Worm (Caenorhabditis elegans) whole organism, L4 larva: ENCODE measurements around the gene F47B8.2.

Source experiments
- F10B5.3 ChIP-seq: sonication (generic microtip); optimal IDR thresholded peaks from 2 replicates; lab custom pipeline; 2016; ENCODE audit warnings: mild to moderate bottlenecking, missing genetic modification characterization, missing compliant biosample characterization
- F37D6.2 ChIP-seq: sonication (generic microtip); optimal IDR thresholded peaks from 2 replicates; lab custom pipeline; 2016; ENCODE audit warnings: mild to moderate bottlenecking, missing genetic modification characterization, missing compliant biosample characterization
- F44E2.7 ChIP-seq: fragments of 200-800 bp; sonication (Bioruptor generic); IDR thresholded peaks from 2 replicates; pipeline ENCODE4 v2.1.2; 2022; ENCODE audit warnings: missing genetic modification characterization, missing compliant biosample characterization
- F49E8.2 ChIP-seq: sonication (generic microtip); optimal IDR thresholded peaks from 2 replicates; lab custom pipeline; 2016; ENCODE audit warnings: missing compliant biosample characterization, mild to moderate bottlenecking, missing genetic modification characterization, borderline replicate concordance
- R02D3.7 ChIP-seq: fragments of 150-350 bp; sonication (generic microtip); optimal IDR thresholded peaks from 3 replicates; lab custom pipeline; 2014; ENCODE audit warnings: missing biosample characterization, missing genetic modification characterization
- Y48G9A.11 ChIP-seq: fragments of 200-800 bp; sonication (Bioruptor generic); IDR thresholded peaks from 2 replicates; pipeline ENCODE4 v1.3.6; 2022; ENCODE audit warnings: missing genetic modification reagents, missing genetic modification characterization, missing compliant biosample characterization
- ZK337.2 ChIP-seq: fragments of 200-800 bp; sonication (Bioruptor generic); IDR thresholded peaks from 2 replicates; pipeline ENCODE4 v1.3.6; 2022; ENCODE audit warnings: missing genetic modification reagents, missing genetic modification characterization, missing compliant biosample characterization
- ZK546.5 ChIP-seq, 2 experiments: sonication (generic microtip); optimal IDR thresholded peaks; 2 replicates each; lab custom pipeline; 2017; ENCODE audit warnings: missing biosample characterization in 2 of 2, missing genetic modification characterization in 2 of 2
- aly-2 ChIP-seq: sonication (generic microtip); optimal IDR thresholded peaks from 2 replicates; lab custom pipeline; 2018; ENCODE audit warnings: missing biosample characterization, missing genetic modification characterization
- ama-1 ChIP-seq: fragments of 150-350 bp; optimal IDR thresholded peaks from 2 replicates; lab custom pipeline; 2014; ENCODE audit warnings: inconsistent platforms, mixed read lengths
- arid-1 ChIP-seq: fragments of 200-800 bp; sonication (Bioruptor generic); conservative IDR thresholded peaks from 2 replicates; pipeline ENCODE4 v1.3.6; 2022; ENCODE audit warnings: missing genetic modification reagents, missing genetic modification characterization, missing compliant biosample characterization
- attf-4 ChIP-seq: sonication (generic microtip); optimal IDR thresholded peaks from 3 replicates; lab custom pipeline; 2017; ENCODE audit warnings: missing biosample characterization, missing genetic modification characterization
- ceh-44 ChIP-seq: fragments of 200-800 bp; sonication (Bioruptor generic); IDR thresholded peaks from 2 replicates; pipeline ENCODE4 v1.3.6; 2022; ENCODE audit warnings: missing genetic modification reagents, missing genetic modification characterization, missing compliant biosample characterization
- ceh-62 ChIP-seq: sonication (generic microtip); optimal IDR thresholded peaks from 2 replicates; lab custom pipeline; 2017; ENCODE audit warnings: missing biosample characterization, missing genetic modification characterization
- ctbp-1 ChIP-seq: fragments of 200-800 bp; sonication (Bioruptor generic); IDR thresholded peaks from 2 replicates; pipeline ENCODE4 v1.3.6; 2022; ENCODE audit warnings: missing genetic modification reagents, missing genetic modification characterization, missing compliant biosample characterization
- daf-19 ChIP-seq: fragments of 200-800 bp; sonication (Bioruptor generic); conservative IDR thresholded peaks from 2 replicates; pipeline ENCODE4 v1.3.6; 2022; ENCODE audit warnings: missing genetic modification characterization, missing compliant biosample characterization
- egl-43 ChIP-seq: fragments of 200-800 bp; sonication (Bioruptor generic); IDR thresholded peaks from 2 replicates; pipeline ENCODE4 v1.3.6; 2022; ENCODE audit warnings: missing genetic modification reagents, missing genetic modification characterization, missing compliant biosample characterization
- fkh-10 ChIP-seq: fragments of 150-350 bp; optimal IDR thresholded peaks from 2 replicates; lab custom pipeline; 2014; ENCODE audit warnings: missing biosample characterization, missing genetic modification reagents, missing genetic modification characterization
- hif-1 ChIP-seq, 2 experiments: sonication (generic microtip); optimal IDR thresholded peaks; 2 replicates each; lab custom pipeline; 2016 to 2017; ENCODE audit warnings: missing compliant biosample characterization in 2 of 2, missing genetic modification characterization in 2 of 2, missing genetic modification reagents in 2 of 2, missing genotype in 2 of 2, mild to moderate bottlenecking in 1 of 2
- hlh-11 ChIP-seq: fragments of 200-800 bp; sonication (Bioruptor generic); optimal IDR thresholded peaks from 2 replicates; lab custom pipeline; 2018; ENCODE audit warnings: mild to moderate bottlenecking, missing genetic modification characterization, missing compliant biosample characterization
- hlh-30 ChIP-seq: sonication (generic microtip); optimal IDR thresholded peaks from 2 replicates; lab custom pipeline; 2017; ENCODE audit warnings: antibody characterized with exemption, mild to moderate bottlenecking, missing genetic modification characterization, missing compliant biosample characterization; ENCODE audit not compliant: insufficient read depth
- jun-1 ChIP-seq: fragments of 150-350 bp; optimal IDR thresholded peaks from 2 replicates; lab custom pipeline; 2014; ENCODE audit warnings: missing biosample characterization, missing genetic modification reagents, missing genetic modification characterization
- lin-1 ChIP-seq: fragments of 200-800 bp; sonication (Bioruptor generic); IDR thresholded peaks from 2 replicates; pipeline ENCODE4 v1.3.6; 2022; ENCODE audit warnings: missing genetic modification reagents, missing genetic modification characterization, missing compliant biosample characterization
- lin-29 ChIP-seq: fragments of 200-800 bp; sonication (Bioruptor generic); IDR thresholded peaks from 2 replicates; pipeline ENCODE4 v1.3.6; 2022; ENCODE audit warnings: missing genetic modification reagents, missing genetic modification characterization, missing compliant biosample characterization
- lir-3 ChIP-seq: sonication (generic microtip); optimal IDR thresholded peaks from 2 replicates; lab custom pipeline; 2016; ENCODE audit warnings: mild to moderate bottlenecking, missing genetic modification characterization, missing compliant biosample characterization
- madf-9 ChIP-seq: fragments of 200-800 bp; sonication (Bioruptor generic); conservative IDR thresholded peaks from 2 replicates; pipeline ENCODE4 v1.3.6; 2022; ENCODE audit warnings: missing genetic modification reagents, missing genetic modification characterization, missing compliant biosample characterization
- mdl-1 ChIP-seq, 2 experiments: fragments of 150-350 bp in 1 of 2; sonication (generic microtip) in 1 of 2; optimal IDR thresholded peaks; 2 replicates each; lab custom pipeline; 2014 to 2017; ENCODE audit warnings: missing biosample characterization in 2 of 2, missing genetic modification characterization in 2 of 2
- mep-1 ChIP-seq: fragments of 150-350 bp; sonication (generic microtip); optimal IDR thresholded peaks from 3 replicates; lab custom pipeline; 2014; ENCODE audit warnings: missing biosample characterization, missing genetic modification characterization
- mes-2 ChIP-seq: sonication (generic microtip); optimal IDR thresholded peaks from 2 replicates; lab custom pipeline; 2016; ENCODE audit warnings: missing genotype, mild to moderate bottlenecking, missing genetic modification characterization, missing compliant biosample characterization; ENCODE audit not compliant: poor library complexity, severe bottlenecking
- nhr-102 ChIP-seq: sonication (generic microtip); optimal IDR thresholded peaks from 2 replicates; lab custom pipeline; 2016; ENCODE audit warnings: mild to moderate bottlenecking, missing genetic modification characterization, moderate library complexity, missing compliant biosample characterization
- nhr-111 ChIP-seq: fragments of 200-800 bp; sonication (Bioruptor generic); optimal IDR thresholded peaks from 2 replicates; lab custom pipeline; 2018; ENCODE audit warnings: mild to moderate bottlenecking, missing genetic modification characterization, missing compliant biosample characterization
- nhr-237 ChIP-seq: sonication (generic microtip); optimal IDR thresholded peaks from 2 replicates; lab custom pipeline; 2017; ENCODE audit warnings: missing biosample characterization, missing genetic modification characterization
- nhr-28 ChIP-seq: fragments of 150-350 bp; optimal IDR thresholded peaks from 2 replicates; lab custom pipeline; 2014; ENCODE audit warnings: missing biosample characterization, missing genetic modification characterization
- nhr-42 ChIP-seq: fragments of 200-800 bp; sonication (Bioruptor generic); IDR thresholded peaks from 2 replicates; pipeline ENCODE4 v1.3.6; 2022; ENCODE audit warnings: missing genetic modification characterization, missing compliant biosample characterization
- nhr-48 ChIP-seq: sonication (generic microtip); optimal IDR thresholded peaks from 2 replicates; lab custom pipeline; 2016; ENCODE audit warnings: mild to moderate bottlenecking, missing genetic modification characterization, missing compliant biosample characterization
- nhr-6 ChIP-seq: fragments of 150-350 bp; optimal IDR thresholded peaks from 2 replicates; lab custom pipeline; 2014; ENCODE audit warnings: missing biosample characterization, missing genetic modification characterization
- pqm-1 ChIP-seq: sonication (generic microtip); optimal IDR thresholded peaks from 2 replicates; lab custom pipeline; 2017; ENCODE audit warnings: missing biosample characterization, missing genetic modification characterization
- sdz-12 ChIP-seq: fragments of 200-800 bp; sonication (Bioruptor generic); optimal IDR thresholded peaks from 2 replicates; lab custom pipeline; 2018; ENCODE audit warnings: mild to moderate bottlenecking, missing genetic modification characterization, missing compliant biosample characterization
- set-16 ChIP-seq: fragments of 200-800 bp; sonication (Bioruptor generic); IDR thresholded peaks from 2 replicates; pipeline ENCODE4 v1.3.6; 2022; ENCODE audit warnings: missing genetic modification reagents, missing genetic modification characterization, missing compliant biosample characterization
- spr-3 ChIP-seq: fragments of 200-800 bp; sonication (Bioruptor generic); optimal IDR thresholded peaks from 2 replicates; lab custom pipeline; 2018; ENCODE audit warnings: mild to moderate bottlenecking, missing genetic modification characterization, missing compliant biosample characterization
- tra-1 ChIP-seq: fragments of 200-800 bp; sonication (Bioruptor generic); IDR thresholded peaks from 2 replicates; pipeline ENCODE4 v1.3.6; 2022; ENCODE audit warnings: missing genetic modification reagents, missing genetic modification characterization, missing compliant biosample characterization
- unc-130 ChIP-seq: sonication (generic microtip); optimal IDR thresholded peaks from 2 replicates; lab custom pipeline; 2016; ENCODE audit warnings: missing genetic modification reagents, missing genetic modification characterization, missing compliant biosample characterization
- unc-39 ChIP-seq: sonication (generic microtip); optimal IDR thresholded peaks from 2 replicates; lab custom pipeline; 2017; ENCODE audit warnings: missing biosample characterization, missing genetic modification characterization
- unc-62 ChIP-seq, 3 experiments: fragments of 150-350 bp in 1 of 3; sonication (generic microtip); optimal IDR thresholded peaks in 2 of 3; peaks in 1 of 3; 1 replicate in 1 of 3; 2 replicates in 2 of 3; lab custom pipeline; 2014 to 2017; ENCODE audit warnings: missing biosample characterization in 3 of 3, missing genetic modification characterization in 3 of 3, missing genetic modification reagents in 3 of 3, missing genotype in 1 of 3
- vab-7 ChIP-seq: fragments of 200-800 bp; sonication (Bioruptor generic); IDR thresholded peaks from 2 replicates; pipeline ENCODE4 v1.3.6; 2022; ENCODE audit warnings: missing genetic modification reagents, missing genetic modification characterization, missing compliant biosample characterization
- ztf-7 ChIP-seq: fragments of 150-350 bp; optimal IDR thresholded peaks from 2 replicates; lab custom pipeline; 2014; ENCODE audit warnings: missing biosample characterization, missing genetic modification characterization

The F47B8.2 gene

ce11 chrV:14364586-14365248 is 48.3 kb upstream of the F47B8.2 start (continued):
- no peak for TF ChIP-seq F37D6.2
- no peak for TF ChIP-seq ctbp-1 (GFP tag; lab: Robert Waterston, UW)
- TF ChIP-seq set-16 (GFP tag; lab: Robert Waterston, UW), result peak; percentile 38; the same call in 1 of the 2 replicates
- TF ChIP-seq nhr-28 (tag; lab: Kevin White, UChicago), result peak; percentile 26
- TF ChIP-seq nhr-111 (GFP tag; lab: Kevin White, UChicago), result peak; percentile 22
- TF ChIP-seq aly-2, result no peak
- no peak for TF ChIP-seq arid-1
- TF ChIP-seq fkh-10, result no peak
- no peak for TF ChIP-seq ztf-7 (tag; lab: Kevin White, UChicago)
- no peak for TF ChIP-seq unc-39 (tag; lab: Kevin White, UChicago)
- no peak for TF ChIP-seq attf-4 (tag; lab: Kevin White, UChicago)
- TF ChIP-seq ama-1 (lab: Kevin White, UChicago), result no peak
- TF ChIP-seq mep-1 (tag; lab: Kevin White, UChicago), result peak; percentile 52

ce11 chrV:14361973-14362372 is 45.5 kb upstream of the F47B8.2 start:
- TF ChIP-seq egl-43 (GFP tag; lab: Robert Waterston, UW), result 0 out of 2 replicates have a peak, but pooled peaks have one; percentile 12
- TF ChIP-seq pqm-1 (tag; lab: Kevin White, UChicago), result no peak

DNA sequence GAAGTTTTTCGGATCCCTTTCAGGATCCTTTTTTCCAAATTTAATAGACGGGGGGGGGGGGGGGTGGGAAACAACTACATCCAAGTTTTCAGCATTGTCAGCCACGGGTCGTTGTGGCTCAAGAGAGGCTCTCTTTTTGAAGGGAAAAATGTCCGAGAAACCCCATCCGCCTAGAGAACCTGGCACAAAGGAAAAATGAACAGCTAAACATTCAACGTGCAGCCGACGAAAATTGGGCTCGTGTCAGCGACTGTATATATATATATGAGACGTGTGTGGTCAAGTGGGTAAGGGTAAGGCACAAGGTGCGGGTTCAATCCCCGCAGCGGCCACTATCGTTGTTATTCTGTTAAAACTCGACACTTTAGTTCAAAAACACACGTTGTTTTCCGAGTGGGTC is 42.2 kb upstream of the F47B8.2 start, which contains the start of gene Y49A3A.4:
Gene Y49A3A.4, minus strand, starts transcription at position 314 of the 400 bp plus-strand sequence.
- no peak for TF ChIP-seq R02D3.7 (tag; lab: Kevin White, UChicago)
- TF ChIP-seq spr-3 (GFP tag; lab: Kevin White, UChicago), result peak; percentile 11
- no peak for TF ChIP-seq F44E2.7
- TF ChIP-seq sdz-12 (GFP tag; lab: Kevin White, UChicago), result no peak
- no peak for TF ChIP-seq F49E8.2 (tag; lab: Kevin White, UChicago)
- TF ChIP-seq nhr-237 (tag; lab: Kevin White, UChicago), result no peak
- no peak for TF ChIP-seq nhr-6 (tag; lab: Kevin White, UChicago)
- TF ChIP-seq egl-43 (GFP tag; lab: Robert Waterston, UW), result no peak
- TF ChIP-seq mdl-1 (tag; optimal IDR thresholded peaks at IDR 0.05; lab: Kevin White, UChicago), result no peak
- no peak for TF ChIP-seq daf-19
- no peak for TF ChIP-seq fkh-10
- peak; percentile 23 for TF ChIP-seq hlh-11 (tag; lab: Kevin White, UChicago)
- no peak for TF ChIP-seq lin-1
- TF ChIP-seq F37D6.2, result no peak
- TF ChIP-seq attf-4 (tag; lab: Kevin White, UChicago), result no peak
- TF ChIP-seq ceh-62 (tag; lab: Kevin White, UChicago), result no peak
- no peak for TF ChIP-seq nhr-48 (tag; lab: Kevin White, UChicago)
- no peak for TF ChIP-seq Y48G9A.11
- no peak for TF ChIP-seq unc-62 (GFP tag; optimal IDR thresholded peaks at IDR 0.05 in 1 of 2; lab: Kevin White, UChicago)
- no peak for TF ChIP-seq unc-62 (tag; optimal IDR thresholded peaks at IDR 0.05; lab: Kevin White, UChicago)
- no peak for TF ChIP-seq ZK546.5 (tag; optimal IDR thresholded peaks at IDR 0.05; lab: Kevin White, UChicago)
- TF ChIP-seq nhr-42 (GFP tag; lab: Robert Waterston, UW), result no peak
- no peak for TF ChIP-seq ceh-44
- no peak for TF ChIP-seq lir-3
- TF ChIP-seq mes-2 (tag; lab: Kevin White, UChicago), result peak; percentile 39
- no peak for TF ChIP-seq nhr-102 (tag; lab: Kevin White, UChicago)
- TF ChIP-seq jun-1 (tag; lab: Kevin White, UChicago), result no peak
- TF ChIP-seq unc-39 (tag; lab: Kevin White, UChicago), result no peak
- TF ChIP-seq hlh-30 (tag; lab: Kevin White, UChicago), result peak; percentile 35
- TF ChIP-seq tra-1 (GFP tag; lab: Robert Waterston, UW), result no peak
- no peak for TF ChIP-seq hif-1 (tag; optimal IDR thresholded peaks at IDR 0.05; lab: Kevin White, UChicago)
- no peak for TF ChIP-seq ZK337.2 (GFP tag; lab: Robert Waterston, UW)
- TF ChIP-seq F10B5.3 (tag; lab: Kevin White, UChicago), result no peak
- TF ChIP-seq nhr-28 (tag; lab: Kevin White, UChicago), result no peak
- TF ChIP-seq vab-7 (GFP tag; lab: Robert Waterston, UW), result no peak
- TF ChIP-seq lin-29 (GFP tag; lab: Robert Waterston, UW), result no peak
- TF ChIP-seq ctbp-1 (GFP tag; lab: Robert Waterston, UW), result no peak
- no peak for TF ChIP-seq unc-130 (GFP tag; lab: Kevin White, UChicago)
- TF ChIP-seq madf-9 (GFP tag; lab: Robert Waterston, UW), result no peak
